Worm (Caenorhabditis elegans) whole organism, L1 larva: Measurements from ENCODE around the gene F56A8.9.

Experiments
- ama-1 ChIP-seq: fragments of 150-350 bp; optimal IDR thresholded peaks from 2 replicates; lab custom pipeline; 2014
- dpl-1 ChIP-seq, 3 experiments: fragments of 150-350 bp in 2 of 3; sonication (generic microtip) in 1 of 3; optimal IDR thresholded peaks; 2 replicates each; lab custom pipeline; 2014 to 2017; ENCODE audit warnings: missing biosample characterization in 3 of 3, missing genetic modification characterization in 3 of 3, missing genetic modification reagents in 3 of 3
- egl-27 ChIP-seq, 2 experiments: fragments of 150-350 bp in 1 of 2; sonication (generic microtip); optimal IDR thresholded peaks; 3 replicates each; lab custom pipeline; 2017 to 2018; ENCODE audit warnings: missing biosample characterization in 2 of 2, missing genetic modification characterization in 2 of 2, missing genetic modification reagents in 2 of 2
- fkh-4 ChIP-seq: sonication (generic microtip); optimal IDR thresholded peaks from 2 replicates; lab custom pipeline; 2016; ENCODE audit warnings: missing compliant biosample characterization, missing genetic modification characterization, borderline replicate concordance
- jun-1 ChIP-seq: fragments of 150-350 bp; optimal IDR thresholded peaks from 2 replicates; lab custom pipeline; 2014; ENCODE audit warnings: missing biosample characterization, missing genetic modification reagents, missing genetic modification characterization
- lin-15B ChIP-seq: fragments of 150-350 bp; sonication (generic microtip); optimal IDR thresholded peaks from 3 replicates; lab custom pipeline; 2014; ENCODE audit warnings: missing biosample characterization, missing genetic modification characterization
- nhr-12 ChIP-seq: sonication (generic microtip); optimal IDR thresholded peaks from 2 replicates; lab custom pipeline; 2017; ENCODE audit warnings: missing biosample characterization, missing genetic modification characterization
- nhr-28 ChIP-seq: fragments of 150-350 bp; optimal IDR thresholded peaks from 2 replicates; lab custom pipeline; 2014; ENCODE audit warnings: missing biosample characterization, missing genetic modification characterization
- sptf-1 ChIP-seq: fragments of 150-350 bp; optimal IDR thresholded peaks from 2 replicates; lab custom pipeline; 2014; ENCODE audit warnings: missing biosample characterization, missing genetic modification characterization
- swsn-7 ChIP-seq: sonication (generic microtip); optimal IDR thresholded peaks from 2 replicates; lab custom pipeline; 2016; ENCODE audit warnings: missing genetic modification characterization, missing compliant biosample characterization
- unc-62 ChIP-seq: fragments of 150-350 bp; optimal IDR thresholded peaks from 2 replicates; lab custom pipeline; 2014; ENCODE audit warnings: missing biosample characterization, missing genetic modification reagents, missing genetic modification characterization
- xbp-1 ChIP-seq: sonication (generic microtip); optimal IDR thresholded peaks from 2 replicates; lab custom pipeline; 2016; ENCODE audit warnings: missing genetic modification characterization, missing compliant biosample characterization

DNA sequence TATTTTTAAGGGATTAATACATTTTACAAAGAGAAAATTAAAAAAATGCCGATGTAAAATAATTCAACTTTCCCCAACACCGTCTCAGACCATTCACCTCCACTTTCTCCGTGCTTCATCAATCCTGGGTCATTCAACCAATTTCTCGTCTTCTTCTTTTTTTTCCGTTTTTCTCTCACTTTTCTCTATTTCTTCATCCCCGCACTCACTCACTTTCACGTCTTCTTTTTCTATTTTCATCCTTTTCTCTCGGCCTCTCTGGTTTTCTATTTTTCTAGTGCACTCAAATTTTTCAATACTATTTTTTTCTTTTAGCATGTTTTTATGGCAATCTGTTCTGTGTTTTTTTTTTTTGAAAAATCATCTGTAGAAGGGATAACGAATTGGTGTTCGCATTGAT is 38.8 kb upstream of the F56A8.9 start:
- TF ChIP-seq ama-1 (lab: Kevin White, UChicago) (no peak), sptf-1 (tag; lab: Kevin White, UChicago) (no peak), egl-27 (tag; optimal IDR thresholded peaks at IDR 0.05; lab: Kevin White, UChicago) (no peak), unc-62 (GFP tag; lab: Kevin White, UChicago) (no peak), swsn-7 (no peak), xbp-1 (tag; lab: Kevin White, UChicago) (no peak), lin-15B (tag; lab: Kevin White, UChicago) (no peak), fkh-4 (tag; lab: Kevin White, UChicago) (no peak), jun-1 (tag; lab: Kevin White, UChicago) (no peak), nhr-28 (tag; lab: Kevin White, UChicago) (no peak), nhr-12 (tag; lab: Kevin White, UChicago) (no peak), dpl-1 (GFP tag; optimal IDR thresholded peaks at IDR 0.05; lab: Kevin White, UChicago) (no peak)
